Worm (Caenorhabditis elegans): ENCODE measurements around the gene dhhc-9.

DNA sequence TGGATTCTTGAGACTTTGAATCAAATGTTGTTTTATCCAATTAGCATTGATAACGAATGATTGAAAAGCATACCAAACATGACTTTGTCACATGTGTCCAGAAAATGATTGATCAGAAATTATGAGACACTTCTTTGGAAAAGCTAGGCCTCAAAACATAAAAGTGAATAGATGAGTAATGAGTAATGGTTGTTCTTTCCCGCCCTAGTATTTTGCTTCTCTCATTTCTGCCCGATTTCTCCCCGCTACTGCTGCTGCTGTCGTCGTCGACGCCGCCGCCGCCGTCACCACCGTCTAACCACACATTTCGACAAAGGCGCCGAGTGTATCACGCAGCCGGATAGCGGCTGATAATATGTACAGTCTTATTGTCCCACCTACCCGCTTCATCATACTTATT is 16.4 kb downstream of the dhhc-9 start, which contains the start of gene F47G3.1:
- TF ChIP-seq ces-1 (GFP tag; optimal IDR thresholded peaks at IDR 0.05) (no peak), M03D4.4 (tag; optimal IDR thresholded peaks at IDR 0.05) (no peak), mab-5 (tag; optimal IDR thresholded peaks at IDR 0.05) (no peak), lsy-2 (tag; optimal IDR thresholded peaks at IDR 0.05) (no peak), nhr-28 (tag; optimal IDR thresholded peaks at IDR 0.05) (no peak), pha-4 (tag; optimal IDR thresholded peaks at IDR 0.05) (no peak), elt-3 (tag; optimal IDR thresholded peaks at IDR 0.05) (no peak), lin-13 (tag; optimal IDR thresholded peaks at IDR 0.05) (no peak)
